Worm (Caenorhabditis elegans): ENCODE data around the gene cdr-2.

ce11 chrV:12408525-12408924 lies 7.0 kb downstream of the cdr-2 start, which contains the start of gene cdr-4:
- TF ChIP-seq sdz-12 (GFP tag; optimal IDR thresholded peaks at IDR 0.05), result no peak
- TF ChIP-seq unc-62 (GFP tag; optimal IDR thresholded peaks at IDR 0.05 in 1 of 2), result no peak
- no peak for TF ChIP-seq unc-62 (tag; optimal IDR thresholded peaks at IDR 0.05)
- TF ChIP-seq aly-2 (tag; optimal IDR thresholded peaks at IDR 0.05), result no peak
- no peak for TF ChIP-seq egl-27 (tag; optimal IDR thresholded peaks at IDR 0.05)

All from whole organism, L4 larva.